Worm (Caenorhabditis elegans): ENCODE data around the gene K06G5.3.

- TF ChIP-seq unc-62 (GFP tag; optimal IDR thresholded peaks at IDR 0.05) (no peak), drap-1 (GFP tag; optimal IDR thresholded peaks at IDR 0.05) (no peak), unc-39 (tag; optimal IDR thresholded peaks at IDR 0.05) (no peak), nhr-237 (tag; optimal IDR thresholded peaks at IDR 0.05) (no peak), ztf-11 (tag; optimal IDR thresholded peaks at IDR 0.05) (no peak), elt-3 (tag; optimal IDR thresholded peaks at IDR 0.05) (no peak)
Measured at ce11 chrX:14267781-14268180, 44.7 kb upstream of the K06G5.3 start, which contains the start of gene del-1.
